Fruit fly (Drosophila melanogaster) whole organism, larva: ENCODE results near the gene alpha-Est1.
A peak's percentile ranks its signal among the peaks of the same experiment; 100 is the strongest.

Source experiments
- noc ChIP-seq: fragments of 200-800 bp; sonication (Bioruptor generic); optimal IDR thresholded peaks from 3 replicates; lab custom pipeline; 2019; ENCODE audit warnings: missing biosample characterization, mild to moderate bottlenecking, missing genetic modification characterization, moderate library complexity

alpha-Est1 gene

DNA sequence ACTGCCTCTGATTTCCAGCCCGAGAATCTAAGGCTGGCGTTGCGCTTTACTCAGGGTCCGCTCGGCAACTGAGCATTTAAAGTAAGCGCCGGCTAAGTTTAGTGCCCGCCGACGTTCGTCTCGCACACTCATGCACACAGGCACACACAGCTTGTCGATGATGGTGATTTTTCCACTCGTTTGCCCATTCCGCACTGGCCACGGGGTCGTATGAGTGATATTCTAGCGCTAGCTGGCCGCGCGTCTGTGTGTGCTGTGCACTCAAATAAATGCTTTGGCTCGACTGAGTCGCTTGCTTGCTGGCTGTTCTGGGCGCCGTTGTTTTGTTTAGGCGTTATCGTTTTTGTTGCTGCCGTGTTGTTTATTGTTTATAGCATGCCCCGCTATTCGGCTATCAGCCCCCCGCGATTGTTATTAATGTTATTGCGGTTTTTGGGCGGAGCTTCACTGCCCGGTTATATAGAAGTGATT is 33.3 kb downstream of the alpha-Est1 start, which contains the start of gene alpha-Est8:
TSS of gene alpha-Est8 (minus strand) at position 72 of the 471 bp plus-strand sequence.
- TF ChIP-seq noc (tag; lab: Kevin White, UChicago) = peak; percentile 70

DNA sequence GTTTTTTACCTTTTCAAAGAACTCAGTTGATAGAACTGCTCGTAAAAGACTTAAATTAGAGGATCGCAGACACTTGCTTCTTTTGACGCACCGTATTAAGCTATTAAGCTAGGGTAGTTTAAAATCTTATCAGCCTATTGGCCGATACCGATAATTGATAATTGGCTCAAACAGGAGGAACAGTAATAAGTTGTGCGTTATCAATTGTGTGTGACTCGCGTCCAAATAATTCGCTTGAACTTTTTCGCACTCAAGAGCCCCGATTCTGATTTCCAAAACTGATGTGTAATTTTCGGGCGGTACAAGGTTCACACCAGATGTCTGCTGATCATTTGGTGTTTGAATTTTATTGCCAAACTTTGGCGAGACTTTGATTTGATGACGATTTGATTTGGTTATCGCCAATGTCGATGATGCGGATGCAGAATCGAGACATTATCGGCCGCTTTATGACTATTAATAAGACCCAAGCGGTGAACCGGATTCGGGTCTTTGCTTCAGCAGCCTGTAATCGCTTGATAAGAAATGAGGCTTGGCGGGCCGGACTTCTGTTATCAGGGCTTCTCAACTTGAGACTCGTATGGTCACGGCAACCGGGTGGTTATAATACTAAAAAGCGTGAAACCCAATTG is 34.6 kb downstream of the alpha-Est1 start:
- TF ChIP-seq noc (tag; lab: Kevin White, UChicago) = peak; percentile 76

DNA sequence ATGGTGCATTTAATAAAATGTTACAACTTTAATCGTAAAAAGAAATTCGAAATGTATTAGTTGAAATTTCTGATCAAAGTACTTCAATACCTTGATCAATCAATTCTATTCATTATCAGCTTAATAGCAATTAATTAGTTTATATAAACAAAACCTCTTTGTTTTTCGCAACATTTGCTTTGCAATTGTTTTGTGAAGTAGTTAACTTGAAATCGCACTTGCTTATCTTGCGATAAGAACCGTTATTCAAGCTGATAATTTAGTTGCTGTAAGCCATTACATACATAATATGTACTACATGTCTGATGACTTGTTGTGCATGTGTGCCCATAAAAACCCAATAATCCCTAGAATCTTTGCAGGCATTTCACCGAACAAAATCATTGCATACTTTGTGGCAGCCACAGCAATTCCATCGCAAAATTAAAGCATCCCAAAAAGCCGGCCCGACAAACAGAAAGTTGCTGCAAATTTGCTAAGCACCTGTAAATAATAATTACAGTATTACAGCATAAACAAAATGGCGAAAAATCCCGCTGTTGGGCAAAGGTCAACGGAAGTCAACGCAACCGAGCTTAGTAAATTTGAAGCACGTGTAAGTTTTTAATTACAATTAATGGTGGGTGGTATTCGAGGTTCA is 40.6 kb downstream of the alpha-Est1 start:
- TF ChIP-seq noc (tag; lab: Kevin White, UChicago) = no peak

- TF ChIP-seq noc (tag; lab: Kevin White, UChicago) = peak; percentile 88
Measured at dm6 chr3R:7506314-7506988, 42.5 kb downstream of the alpha-Est1 start.

dm6 chr3R:7504989-7505761 is 43.7 kb downstream of the alpha-Est1 start, which contains the start of gene alpha-Est9:
alpha-Est9 (minus strand) TSS chr3R:7505098.
- TF ChIP-seq noc (tag; lab: Kevin White, UChicago) = peak; percentile 49

dm6 chr3R:7503216-7503615 is 45.7 kb downstream of the alpha-Est1 start:
- TF ChIP-seq noc (tag; lab: Kevin White, UChicago) = peak; percentile 9

DNA sequence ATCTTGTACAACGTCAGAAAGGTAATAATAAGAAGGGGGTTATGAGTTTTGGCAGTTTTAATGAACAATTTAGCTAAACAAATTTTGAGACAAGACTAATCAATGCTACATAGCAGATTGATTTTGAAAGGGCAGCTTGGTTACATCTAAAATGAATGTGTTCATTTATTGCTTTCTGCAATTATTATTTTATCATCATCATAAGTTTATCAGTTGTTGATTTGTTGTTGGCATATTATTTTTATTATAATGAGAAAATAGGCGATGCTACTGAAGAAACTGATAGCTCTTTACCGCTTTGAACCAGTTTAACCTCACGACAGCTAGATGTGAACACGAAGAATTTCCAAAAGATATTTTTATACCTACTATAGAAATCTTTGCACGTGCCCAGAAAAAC is 46.6 kb downstream of the alpha-Est1 start, which contains the start of gene Mics1:
TSS of gene Mics1 (minus strand) at position 101 of the 400 bp plus-strand sequence.
- TF ChIP-seq noc (tag; lab: Kevin White, UChicago) = no peak

DNA sequence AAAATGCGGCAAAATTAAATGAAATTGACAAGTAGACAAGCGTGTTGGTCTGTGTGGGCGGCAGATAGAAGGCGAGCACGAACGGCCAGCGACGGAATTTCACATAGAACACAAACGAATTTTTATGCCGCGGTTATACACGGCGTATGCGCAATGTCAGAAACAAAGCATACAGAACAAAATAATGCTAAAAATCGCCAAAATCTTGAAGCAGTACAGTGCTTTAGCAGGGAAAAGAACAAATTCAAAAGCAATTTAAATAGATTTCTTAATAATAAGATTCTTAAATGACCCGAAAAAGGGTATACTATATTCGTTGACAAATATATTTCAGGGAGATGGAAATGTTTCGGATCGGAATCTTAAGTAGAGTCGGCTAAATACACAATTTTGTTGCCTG is 48.4 kb downstream of the alpha-Est1 start:
- TF ChIP-seq noc (tag; lab: Kevin White, UChicago) = peak; percentile 8

DNA sequence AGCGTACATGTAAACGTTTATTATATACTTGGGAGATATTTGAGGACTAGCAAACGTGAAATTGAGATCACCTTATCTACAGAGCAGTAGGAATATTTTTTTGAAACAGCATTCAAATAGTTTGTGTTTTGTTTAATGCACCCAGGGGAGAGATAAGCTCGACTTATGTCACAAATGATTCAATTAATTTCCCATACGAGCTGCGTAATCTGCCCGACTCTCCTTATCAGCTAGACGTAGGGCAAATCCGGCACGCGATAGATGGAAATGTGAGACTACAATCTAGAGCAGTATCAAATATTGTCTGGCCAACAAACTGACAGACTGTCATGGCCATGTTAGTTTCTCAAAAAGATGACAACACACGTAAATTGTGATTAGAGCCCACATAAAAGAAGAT is 49.4 kb downstream of the alpha-Est1 start:
- peak; percentile 63 for TF ChIP-seq noc (tag; lab: Kevin White, UChicago)

DNA sequence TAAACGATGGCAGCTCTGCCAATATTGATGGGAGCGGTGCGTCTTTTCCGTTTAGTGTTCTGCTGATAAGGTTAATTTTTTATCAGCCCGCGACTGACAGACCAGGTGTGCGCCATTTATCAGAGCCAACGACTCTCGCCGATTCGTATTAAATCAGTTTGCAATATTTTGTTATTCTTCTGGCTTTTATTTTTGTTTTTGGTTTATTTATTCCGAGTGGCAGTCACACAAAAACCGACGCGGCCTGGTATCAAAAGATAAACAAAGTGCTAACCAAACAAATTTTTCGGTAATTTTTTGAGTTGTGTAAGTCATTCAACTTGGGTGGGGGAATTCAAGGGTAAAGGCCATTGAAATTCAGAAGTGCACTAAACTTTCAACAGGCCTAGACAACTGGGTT is 51.4 kb downstream of the alpha-Est1 start:
- TF ChIP-seq noc (tag; lab: Kevin White, UChicago) = no peak
